Worm (Caenorhabditis elegans): ENCODE data around the gene T19H12.12.

The T19H12.12 gene

DNA sequence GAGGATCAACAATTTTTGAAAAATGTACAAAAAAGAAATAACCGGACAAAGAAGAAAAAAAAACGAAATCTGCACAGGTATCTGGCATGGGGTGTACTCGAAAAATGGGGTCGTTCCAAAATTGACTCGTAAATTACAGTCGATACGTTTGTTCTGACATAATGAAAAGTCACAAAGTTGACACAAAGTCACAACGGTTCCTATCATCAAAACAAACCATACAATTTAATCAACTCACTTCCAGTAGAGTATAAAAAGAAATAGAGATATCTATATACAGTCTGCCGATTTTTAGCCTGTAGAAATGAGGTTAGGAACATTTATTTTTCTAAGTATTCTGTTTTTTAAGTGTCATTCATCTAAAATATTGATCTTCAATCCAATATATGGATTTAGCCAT is at the start of gene T19H12.12:
T19H12.12 (plus strand) TSS at position 301 of the 400 bp plus-strand sequence.
- TF ChIP-seq nfya-1 (tag; optimal IDR thresholded peaks at IDR 0.05; ENCODE audit: borderline replicate concordance, insufficient read depth), result no peak
- TF ChIP-seq Y53F4B.3 (GFP tag; IDR thresholded peaks at IDR 0.05), result no peak
- TF ChIP-seq nhr-27 (tag; optimal IDR thresholded peaks at IDR 0.05), result no peak
- TF ChIP-seq zim-3 (tag; optimal IDR thresholded peaks at IDR 0.05), result no peak

ce11 chrV:4839913-4840312 is 44.7 kb upstream of the T19H12.12 start, which contains the start of gene nas-9:
nas-9 (minus strand) TSS chrV:4840013.
- no peak for TF ChIP-seq nhr-90 (tag; optimal IDR thresholded peaks at IDR 0.05)

- no peak for TF ChIP-seq nhr-27 (tag; optimal IDR thresholded peaks at IDR 0.05)
- no peak for TF ChIP-seq fkh-3 (tag; optimal IDR thresholded peaks at IDR 0.05)
- TF ChIP-seq ceh-40 (GFP tag; IDR thresholded peaks at IDR 0.05), result no peak
- TF ChIP-seq hrde-1 (tag; optimal IDR thresholded peaks at IDR 0.05; ENCODE audit: borderline replicate concordance), result no peak
- TF ChIP-seq hmg-1.2 (GFP tag; IDR thresholded peaks at IDR 0.05), result no peak
- no peak for TF ChIP-seq bed-1 (GFP tag; IDR thresholded peaks at IDR 0.05)
- TF ChIP-seq efl-1 (GFP tag; optimal IDR thresholded peaks at IDR 0.05), result no peak
- TF ChIP-seq Y95B8A.8 (GFP tag; IDR thresholded peaks at IDR 0.05), result no peak
- TF ChIP-seq ceh-27 (GFP tag; optimal IDR thresholded peaks at IDR 0.05), result no peak
- no peak for TF ChIP-seq madf-3 (GFP tag; IDR thresholded peaks at IDR 0.05)
- TF ChIP-seq nhr-120 (GFP tag; IDR thresholded peaks at IDR 0.05), result no peak
- TF ChIP-seq aptf-3 (GFP tag; IDR thresholded peaks at IDR 0.05), result no peak
These were observed 43.4 kb upstream of the T19H12.12 start, which contains the start of gene cwp-1 for ce11 chrV:4841179-4841578. cwp-1 (minus strand) TSS chrV:4841279.

ce11 chrV:4842544-4842943 is 42.0 kb upstream of the T19H12.12 start, which contains the start of the genes cwp-2 and cwp-3:
cwp-2 (minus strand) TSS chrV:4842644.
cwp-3 (plus strand) TSS chrV:4842836.
- no peak for TF ChIP-seq F37B4.10 (GFP tag; IDR thresholded peaks at IDR 0.05)
- no peak for TF ChIP-seq ccch-3 (GFP tag; optimal IDR thresholded peaks at IDR 0.05)
- TF ChIP-seq ceh-79 (tag; optimal IDR thresholded peaks at IDR 0.05), result no peak
- TF ChIP-seq unc-130 (GFP tag; optimal IDR thresholded peaks at IDR 0.05), result no peak
- no peak for TF ChIP-seq hlh-12 (tag; optimal IDR thresholded peaks at IDR 0.05)
- no peak for TF ChIP-seq B0261.1 (tag; optimal IDR thresholded peaks at IDR 0.05)
- no peak for TF ChIP-seq ztf-28 (GFP tag; IDR thresholded peaks at IDR 0.05)
- TF ChIP-seq die-1 (tag; optimal IDR thresholded peaks at IDR 0.05), result no peak
- TF ChIP-seq nfya-2 (GFP tag; IDR thresholded peaks at IDR 0.05), result no peak
- TF ChIP-seq Y53F4B.3 (GFP tag; IDR thresholded peaks at IDR 0.05), result no peak
- no peak for TF ChIP-seq K11D2.4 (GFP tag; IDR thresholded peaks at IDR 0.05)
- TF ChIP-seq nfya-1 (tag; optimal IDR thresholded peaks at IDR 0.05; ENCODE audit: borderline replicate concordance, insufficient read depth), result no peak
- TF ChIP-seq lin-35 (GFP tag; optimal IDR thresholded peaks at IDR 0.05), result no peak
- TF ChIP-seq hmg-20 (GFP tag; IDR thresholded peaks at IDR 0.05), result no peak
- no peak for TF ChIP-seq bed-1 (GFP tag; IDR thresholded peaks at IDR 0.05)

ce11 chrV:4844591-4844990 is 40.0 kb upstream of the T19H12.12 start, which contains the start of gene abhd-5.2:
abhd-5.2 (plus strand) TSS chrV:4844685.
- TF ChIP-seq K12H6.12 (tag; optimal IDR thresholded peaks at IDR 0.05) (peak; percentile 2), akir-1 (GFP tag; optimal IDR thresholded peaks at IDR 0.05) (no peak), nhr-80 (tag; optimal IDR thresholded peaks at IDR 0.05) (peak; percentile 70), lin-54 (GFP tag; optimal IDR thresholded peaks at IDR 0.05) (peak; percentile 14), lin-40 (tag; optimal IDR thresholded peaks at IDR 0.05) (peak; percentile 8), die-1 (tag; optimal IDR thresholded peaks at IDR 0.05) (no peak), cebp-1 (GFP tag; IDR thresholded peaks at IDR 0.05) (peak; percentile 99), cebp-1 (tag; optimal IDR thresholded peaks at IDR 0.05) (peak; percentile 100), dox-1 (GFP tag; IDR thresholded peaks at IDR 0.05) (peak; percentile 22; the same call in 1 of the 2 replicates), hmg-1.2 (GFP tag; IDR thresholded peaks at IDR 0.05) (peak; percentile 81), rcor-1 (GFP tag; IDR thresholded peaks at IDR 0.05) (0 out of 2 replicates have a peak, but pooled peaks have one; percentile 12), attf-5 (GFP tag; optimal IDR thresholded peaks at IDR 0.05) (peak; percentile 67)

Measured in whole organism, young adult.